Fruit fly (Drosophila melanogaster) whole organism, embryonic: ENCODE measurements around the gene Rabex-5.

Experiments used
- Abd-B ChIP-seq: fragments of 200-800 bp; sonication (Bioruptor generic); optimal IDR thresholded peaks from 2 replicates; lab custom pipeline; 2018; ENCODE audit warnings: missing biosample characterization, mild to moderate bottlenecking, missing genetic modification characterization, moderate library complexity
- Awh ChIP-seq: fragments of 200-800 bp; sonication (Bioruptor generic); IDR thresholded peaks from 2 replicates; pipeline ENCODE4, ENCODE4 v1.3.6; 2022; ENCODE audit warnings: missing biosample characterization, missing genetic modification characterization
- CG10462 ChIP-seq: fragments of 200-800 bp; sonication (Bioruptor generic); optimal IDR thresholded peaks from 2 replicates; lab custom pipeline; 2016; ENCODE audit warnings: missing biosample characterization, missing genetic modification characterization
- CG10979 ChIP-seq: fragments of 200-800 bp; sonication (Bioruptor generic); optimal IDR thresholded peaks from 2 replicates; lab custom pipeline; 2018; ENCODE audit warnings: missing biosample characterization, mild to moderate bottlenecking, missing genetic modification characterization, moderate library complexity
- CG12104 ChIP-seq: fragments of 200-800 bp; sonication (Bioruptor generic); optimal IDR thresholded peaks from 3 replicates; lab custom pipeline; 2016; ENCODE audit warnings: missing biosample characterization, missing genetic modification characterization
- CG14860 ChIP-seq: fragments of 200-800 bp; sonication (Bioruptor generic); IDR thresholded peaks from 3 replicates; pipeline ENCODE4 v1.3.6; 2022; ENCODE audit warnings: missing biosample characterization, missing genetic modification characterization; ENCODE audit not compliant: partially characterized antibody
- CG15696 ChIP-seq: fragments of 200-800 bp; sonication (Bioruptor generic); optimal IDR thresholded peaks from 2 replicates; lab custom pipeline; 2019; ENCODE audit warnings: missing biosample characterization, mild to moderate bottlenecking, missing genetic modification characterization, moderate library complexity
- CG18262 ChIP-seq: fragments of 200-800 bp; optimal IDR thresholded peaks from 3 replicates; lab custom pipeline; 2019; ENCODE audit warnings: missing biosample characterization, mild to moderate bottlenecking, missing genetic modification characterization, moderate library complexity
- CG18476 ChIP-seq: fragments of 200-800 bp; sonication (Bioruptor generic); optimal IDR thresholded peaks from 2 replicates; lab custom pipeline; 2016; ENCODE audit warnings: missing biosample characterization, mild to moderate bottlenecking, missing genetic modification characterization
- CG2875 ChIP-seq: fragments of 200-800 bp; sonication (Bioruptor generic); optimal IDR thresholded peaks from 2 replicates; lab custom pipeline; 2017; ENCODE audit warnings: missing biosample characterization, mild to moderate bottlenecking, missing genetic modification characterization, missing genetic modification reagents
- CG3065 ChIP-seq: fragments of 200-800 bp; sonication (Bioruptor generic); optimal IDR thresholded peaks from 2 replicates; lab custom pipeline; 2016; ENCODE audit warnings: missing biosample characterization, missing genetic modification characterization
- CG31224 ChIP-seq: fragments of 200-800 bp; sonication (Bioruptor generic); IDR thresholded peaks from 2 replicates; pipeline ENCODE4 v1.3.6; 2022; ENCODE audit warnings: missing biosample characterization, missing genetic modification characterization
- CG4617 ChIP-seq: fragments of 200-800 bp; sonication (Bioruptor generic); optimal IDR thresholded peaks from 3 replicates; lab custom pipeline; 2016; ENCODE audit warnings: missing biosample characterization, missing genetic modification characterization, borderline replicate concordance
- CG4707 ChIP-seq: fragments of 200-800 bp; sonication (Bioruptor generic); optimal IDR thresholded peaks from 2 replicates; lab custom pipeline; 2018; ENCODE audit warnings: missing biosample characterization, mild to moderate bottlenecking, missing genetic modification characterization, moderate library complexity
- CG4820 ChIP-seq: fragments of 200-800 bp; sonication (Bioruptor generic); optimal IDR thresholded peaks from 3 replicates; lab custom pipeline; 2016; ENCODE audit warnings: missing biosample characterization, missing genetic modification characterization
- CG4854 ChIP-seq: fragments of 200-800 bp; sonication (Bioruptor generic); optimal IDR thresholded peaks from 2 replicates; lab custom pipeline; 2016; ENCODE audit warnings: missing biosample characterization, missing genetic modification characterization, inconsistent platforms
- CG5245 ChIP-seq: fragments of 200-800 bp; sonication (Bioruptor generic); optimal IDR thresholded peaks from 3 replicates; lab custom pipeline; 2016; ENCODE audit warnings: missing biosample characterization, missing genetic modification characterization
- CG7786 ChIP-seq: fragments of 200-800 bp; sonication (Bioruptor generic); optimal IDR thresholded peaks from 2 replicates; lab custom pipeline; 2016; ENCODE audit warnings: missing biosample characterization, missing genetic modification characterization
- CG9797 ChIP-seq: fragments of 200-800 bp; sonication (Bioruptor generic); optimal IDR thresholded peaks from 3 replicates; lab custom pipeline; 2018; ENCODE audit warnings: missing biosample characterization, mild to moderate bottlenecking, missing genetic modification characterization
- Chrac-16 ChIP-seq: fragments of 200-800 bp; sonication (Bioruptor generic); optimal IDR thresholded peaks from 3 replicates; lab custom pipeline; 2016; ENCODE audit warnings: missing biosample characterization, missing genetic modification characterization
- ERR ChIP-seq: fragments of 200-800 bp; sonication (Bioruptor generic); optimal IDR thresholded peaks from 2 replicates; lab custom pipeline; 2016; ENCODE audit warnings: missing biosample characterization, missing genetic modification characterization
- Hr3 ChIP-seq: fragments of 200-800 bp; sonication (Bioruptor generic); optimal IDR thresholded peaks from 3 replicates; lab custom pipeline; 2016; ENCODE audit warnings: missing biosample characterization, missing genetic modification characterization
- Hr51 ChIP-seq, 2 experiments: fragments of 200-800 bp; sonication (Bioruptor generic); optimal IDR thresholded peaks; 2 replicates in 1 of 2; 3 replicates in 1 of 2; lab custom pipeline; 2016 to 2018; ENCODE audit warnings: missing biosample characterization in 2 of 2, missing genetic modification characterization in 2 of 2, mild to moderate bottlenecking in 1 of 2, moderate library complexity in 1 of 2
- Lpt ChIP-seq: fragments of >200 bp; optimal IDR thresholded peaks from 2 replicates; lab custom pipeline; 2018; ENCODE audit warnings: missing biosample characterization, missing genetic modification characterization
- Nf-YA ChIP-seq: fragments of 200-800 bp; sonication (Bioruptor generic); IDR thresholded peaks from 2 replicates; pipeline ENCODE4 v1.3.6; 2022; ENCODE audit warnings: missing biosample characterization, missing genetic modification characterization
- Nf-YC ChIP-seq: fragments of 200-800 bp; optimal IDR thresholded peaks from 3 replicates; lab custom pipeline; 2019; ENCODE audit warnings: missing biosample characterization, mild to moderate bottlenecking, missing genetic modification characterization, moderate library complexity
- Vsx1 ChIP-seq: fragments of 200-800 bp; sonication (Bioruptor generic); optimal IDR thresholded peaks from 2 replicates; lab custom pipeline; 2017; ENCODE audit warnings: missing biosample characterization, mild to moderate bottlenecking, missing genetic modification characterization, missing genetic modification reagents
- ab ChIP-seq: fragments of 200-800 bp; sonication (Bioruptor generic); optimal IDR thresholded peaks from 2 replicates; lab custom pipeline; 2016; ENCODE audit warnings: missing biosample characterization, missing genetic modification characterization
- amos ChIP-seq: fragments of 200-800 bp; sonication (Bioruptor generic); IDR thresholded peaks from 2 replicates; pipeline ENCODE4 v1.3.6; 2022; ENCODE audit warnings: missing biosample characterization, missing genetic modification characterization; ENCODE audit not compliant: partially characterized antibody
- ase ChIP-seq: fragments of 200-800 bp; sonication (Bioruptor generic); IDR thresholded peaks from 3 replicates; pipeline ENCODE4 v1.3.6; 2022; ENCODE audit warnings: missing biosample characterization, missing genetic modification characterization
- bigmax ChIP-seq: fragments of 200-800 bp; sonication (Bioruptor generic); optimal IDR thresholded peaks from 2 replicates; lab custom pipeline; 2018; ENCODE audit warnings: missing biosample characterization, mild to moderate bottlenecking, missing genetic modification characterization
- bsh ChIP-seq, 2 experiments: fragments of 200-800 bp; sonication (Bioruptor generic); optimal IDR thresholded peaks; 2 replicates each; lab custom pipeline; 2017 to 2018; ENCODE audit warnings: mild to moderate bottlenecking in 2 of 2, missing biosample characterization in 2 of 2, missing genetic modification characterization in 2 of 2, moderate library complexity in 1 of 2
- da ChIP-seq: fragments of 200-800 bp; sonication (Bioruptor generic); optimal IDR thresholded peaks from 2 replicates; lab custom pipeline; 2016; ENCODE audit warnings: missing biosample characterization, missing genetic modification characterization
- danr ChIP-seq: fragments of 200-800 bp; sonication (Bioruptor generic); IDR thresholded peaks from 2 replicates; pipeline ENCODE4 v1.3.6; 2022; ENCODE audit warnings: missing biosample characterization, missing genetic modification characterization
- dmrt99B ChIP-seq: fragments of 200-800 bp; sonication (Bioruptor generic); optimal IDR thresholded peaks from 2 replicates; lab custom pipeline; 2018; ENCODE audit warnings: missing biosample characterization, mild to moderate bottlenecking, missing genetic modification characterization, moderate library complexity
- gro ChIP-seq: fragments of 200-800 bp; sonication (Bioruptor generic); optimal IDR thresholded peaks from 2 replicates; lab custom pipeline; 2016; ENCODE audit warnings: missing biosample characterization, missing genetic modification characterization
- h ChIP-seq: fragments of >200 bp; optimal IDR thresholded peaks from 2 replicates; lab custom pipeline; 2017
- klu ChIP-seq: fragments of 200-800 bp; sonication (Bioruptor generic); IDR thresholded peaks from 2 replicates; pipeline ENCODE4 v1.3.6; 2022; ENCODE audit warnings: missing biosample characterization, missing genetic modification characterization
- lab ChIP-seq: fragments of 200-800 bp; sonication (Bioruptor generic); optimal IDR thresholded peaks from 3 replicates; lab custom pipeline; 2017; ENCODE audit warnings: missing biosample characterization, missing genetic modification characterization, mild to moderate bottlenecking, moderate library complexity, missing genetic modification reagents
- maf-S ChIP-seq: fragments of 200-800 bp; sonication (Bioruptor generic); optimal IDR thresholded peaks from 2 replicates; lab custom pipeline; 2016; ENCODE audit warnings: missing biosample characterization, missing genetic modification characterization
- otp ChIP-seq: fragments of 200-800 bp; sonication (Bioruptor generic); IDR thresholded peaks from 3 replicates; pipeline ENCODE4, ENCODE4 v1.3.6; 2022; ENCODE audit warnings: missing biosample characterization, missing genetic modification characterization
- pzg ChIP-seq: fragments of 200-800 bp; sonication (Bioruptor generic); optimal IDR thresholded peaks from 3 replicates; lab custom pipeline; 2018; ENCODE audit warnings: missing biosample characterization, mild to moderate bottlenecking, missing genetic modification characterization, moderate library complexity
- run ChIP-seq: fragments of 200-800 bp; sonication (Bioruptor generic); optimal IDR thresholded peaks from 3 replicates; lab custom pipeline; 2018; ENCODE audit warnings: missing biosample characterization, mild to moderate bottlenecking, missing genetic modification characterization
- schlank ChIP-seq: fragments of 200-800 bp; sonication (Bioruptor generic); optimal IDR thresholded peaks from 2 replicates; lab custom pipeline; 2018; ENCODE audit warnings: missing biosample characterization, mild to moderate bottlenecking, missing genetic modification characterization
- sens ChIP-seq: fragments of 200-800 bp; sonication (Bioruptor generic); peaks from one replicate; lab custom pipeline; 2016; ENCODE audit warnings: missing biosample characterization, missing genetic modification characterization
- stwl ChIP-seq: fragments of 200-800 bp; sonication (Bioruptor generic); optimal IDR thresholded peaks from 3 replicates; lab custom pipeline; 2018; ENCODE audit warnings: missing biosample characterization, mild to moderate bottlenecking, missing genetic modification characterization, moderate library complexity
- twi ChIP-seq: fragments of 200-800 bp; optimal IDR thresholded peaks from 2 replicates; lab custom pipeline; 2019; ENCODE audit warnings: missing biosample characterization, mild to moderate bottlenecking, missing genetic modification characterization, moderate library complexity
- unc-4 ChIP-seq: fragments of 200-800 bp; sonication (Bioruptor generic); IDR thresholded peaks from 2 replicates; pipeline ENCODE4 v1.3.6; 2022; ENCODE audit warnings: missing biosample characterization, missing genetic modification characterization; ENCODE audit not compliant: partially characterized antibody
- vfl ChIP-seq: fragments of 200-800 bp; sonication (Bioruptor generic); optimal IDR thresholded peaks from 2 replicates; lab custom pipeline; 2016; ENCODE audit warnings: missing biosample characterization, missing genetic modification characterization
- wek ChIP-seq: fragments of 200-800 bp; sonication (Bioruptor generic); optimal IDR thresholded peaks from 3 replicates; lab custom pipeline; 2018; ENCODE audit warnings: missing biosample characterization, mild to moderate bottlenecking, missing genetic modification characterization, moderate library complexity

Rabex-5 gene

dm6 chr3L:1319097-1319725 lies 23.5 kb downstream of the Rabex-5 start (continued):
- TF ChIP-seq Abd-B (GFP tag; lab: Kevin White, UChicago) (peak; percentile 74), CG15696 (tag; lab: Kevin White, UChicago) (no peak), CG4820 (peak; percentile 80), bigmax (GFP tag; lab: Kevin White, UChicago) (no peak), Chrac-16 (peak; percentile 61), Awh (peak; percentile 82), sens (GFP tag; lab: Kevin White, UChicago) (peak; percentile 98), ab (GFP tag; lab: Kevin White, UChicago) (no peak), Nf-YA (peak; percentile 80), bsh (GFP tag; optimal IDR thresholded peaks at IDR 0.05; lab: Kevin White, UChicago) (peak; percentile 89 to 94), unc-4 (GFP tag; lab: Robert Waterston, UW) (no peak), CG31224 (no peak), CG2875 (GFP tag; lab: Kevin White, UChicago) (peak; percentile 82), Vsx1 (no peak), CG18262 (tag; lab: Kevin White, UChicago) (peak; percentile 82), dmrt99B (peak; percentile 92), vfl (GFP tag; lab: Kevin White, UChicago) (no peak), CG10462 (GFP tag; lab: Kevin White, UChicago) (peak; percentile 68), CG3065 (peak; percentile 31), otp (GFP tag; lab: Robert Waterston, UW) (peak; percentile 84), pzg (GFP tag; lab: Kevin White, UChicago) (no peak), CG14860 (GFP tag; lab: Robert Waterston, UW) (no peak), CG4854 (GFP tag; lab: Kevin White, UChicago) (peak; percentile 13), amos (GFP tag; lab: Robert Waterston, UW) (no peak), klu (GFP tag; lab: Robert Waterston, UW) (no peak), CG18476 (GFP tag; lab: Kevin White, UChicago) (peak; percentile 65), CG7786 (GFP tag; lab: Kevin White, UChicago) (peak; percentile 52), da (GFP tag; lab: Kevin White, UChicago) (peak; percentile 20), gro (GFP tag; lab: Kevin White, UChicago) (no peak), ase (GFP tag; lab: Robert Waterston, UW) (peak; percentile 81), lab (GFP tag; lab: Kevin White, UChicago) (peak; percentile 78), CG9797 (GFP tag; lab: Kevin White, UChicago) (no peak), Hr3 (peak; percentile 48), CG5245 (GFP tag; lab: Kevin White, UChicago) (peak; percentile 82), stwl (tag; lab: Kevin White, UChicago) (no peak), Lpt (GFP tag; lab: Kevin White, UChicago) (no peak)

DNA sequence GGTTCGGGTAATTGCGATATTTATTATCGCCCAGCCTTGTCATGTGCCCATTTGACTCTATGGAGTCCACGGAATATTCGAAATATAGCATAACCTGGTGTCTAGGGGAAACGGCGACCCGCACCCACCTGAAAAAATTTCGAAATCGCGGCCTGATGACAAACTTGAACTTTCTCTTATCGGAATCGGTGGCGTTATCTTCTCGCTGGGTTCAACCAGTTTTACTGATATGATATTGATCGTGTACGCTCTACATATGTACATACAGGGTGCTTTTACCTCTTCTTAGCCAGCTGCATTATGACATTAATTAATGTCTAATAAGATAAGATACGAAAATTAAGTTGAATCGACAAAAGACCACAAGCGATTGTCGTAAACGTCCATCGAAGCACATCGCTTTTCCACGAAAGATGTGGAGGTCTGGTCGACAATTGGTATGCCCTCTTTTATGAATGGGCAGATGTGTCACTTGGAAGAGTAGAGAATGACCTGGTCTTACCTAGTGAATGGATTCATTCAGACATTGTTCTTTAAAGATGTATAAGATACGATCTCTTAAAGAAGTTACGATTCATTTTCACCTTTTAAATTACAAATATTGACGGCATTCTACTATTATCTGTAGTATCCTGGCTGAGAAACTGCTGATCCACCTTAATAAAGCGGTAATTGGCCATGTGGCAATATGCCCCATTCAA lies 24.7 kb downstream of the Rabex-5 start:
- no peak for TF ChIP-seq h (lab: Kevin White, UChicago)
- TF ChIP-seq CG12104 = no peak
- peak in 1 of 2 experiments; percentile 26 for TF ChIP-seq Hr51 (GFP tag; optimal IDR thresholded peaks at IDR 0.05; lab: Kevin White, UChicago)
- no peak for TF ChIP-seq maf-S (GFP tag; lab: Kevin White, UChicago)
- TF ChIP-seq Nf-YC (tag; lab: Kevin White, UChicago) = no peak
- no peak for TF ChIP-seq schlank
- TF ChIP-seq ERR (GFP tag; lab: Kevin White, UChicago) = no peak
- no peak for TF ChIP-seq pzg (GFP tag; lab: Kevin White, UChicago)
- TF ChIP-seq CG4707 = no peak
- TF ChIP-seq danr (GFP tag; lab: Robert Waterston, UW) = no peak
- no peak for TF ChIP-seq wek
- no peak for TF ChIP-seq CG10979 (tag; lab: Kevin White, UChicago)
- TF ChIP-seq CG4617 (GFP tag; lab: Kevin White, UChicago) = no peak
- no peak for TF ChIP-seq run (tag; lab: Kevin White, UChicago)
- no peak for TF ChIP-seq twi (tag; lab: Kevin White, UChicago)
